Worm (Caenorhabditis elegans): Measurements from ENCODE around the gene C09H5.7.

The C09H5.7 gene

ce11 chrV:8039085-8039525 is 45.9 kb downstream of the C09H5.7 start (continued):
- TF ChIP-seq nhr-25 (tag; optimal IDR thresholded peaks at IDR 0.05; ENCODE audit: borderline replicate concordance, insufficient read depth) = peak; percentile 85
- TF ChIP-seq mxl-2 (GFP tag; conservative IDR thresholded peaks at IDR 0.05) = no peak
- TF ChIP-seq F37D6.2 (tag; optimal IDR thresholded peaks at IDR 0.05) = no peak
- no peak for TF ChIP-seq Y75B8A.6 (GFP tag; IDR thresholded peaks at IDR 0.05)
- TF ChIP-seq daf-16 (GFP tag; optimal IDR thresholded peaks at IDR 0.05) = no peak
- no peak for TF ChIP-seq daf-16 (tag; optimal IDR thresholded peaks at IDR 0.05)
- TF ChIP-seq nhr-10 (tag; optimal IDR thresholded peaks at IDR 0.05) = no peak
- TF ChIP-seq dpl-1 (GFP tag; optimal IDR thresholded peaks at IDR 0.05) = no peak
- no peak for TF ChIP-seq mdl-1 (tag; optimal IDR thresholded peaks at IDR 0.05)
- TF ChIP-seq nhr-41 (GFP tag; IDR thresholded peaks at IDR 0.05) = no peak

ce11 chrV:8035947-8036346 is 49.1 kb downstream of the C09H5.7 start, which contains the start of gene ZC513.14:
Gene ZC513.14 (minus strand): TSS chrV:8036047.
- TF ChIP-seq gei-8 (GFP tag; optimal IDR thresholded peaks at IDR 0.05) (no peak), unc-62 (GFP tag; optimal IDR thresholded peaks at IDR 0.05 in 1 of 2) (no peak), unc-62 (tag; optimal IDR thresholded peaks at IDR 0.05) (no peak), Y5F2A.4 (GFP tag; optimal IDR thresholded peaks at IDR 0.05) (no peak), F26F4.8 (GFP tag; conservative IDR thresholded peaks at IDR 0.05) (no peak), ZK337.2 (GFP tag; IDR thresholded peaks at IDR 0.05) (no peak), rbr-2 (tag; optimal IDR thresholded peaks at IDR 0.05) (no peak), lin-29 (GFP tag; IDR thresholded peaks at IDR 0.05) (no peak), nhr-10 (tag; optimal IDR thresholded peaks at IDR 0.05) (no peak), ceh-28 (tag; optimal IDR thresholded peaks at IDR 0.05) (no peak), lin-15B (tag; optimal IDR thresholded peaks at IDR 0.05) (no peak), zfp-2 (tag; optimal IDR thresholded peaks at IDR 0.05) (no peak), nhr-6 (tag; optimal IDR thresholded peaks at IDR 0.05) (no peak)

- no peak for TF ChIP-seq ceh-28 (tag; optimal IDR thresholded peaks at IDR 0.05)
- TF ChIP-seq aha-1 (tag) = no peak
- TF ChIP-seq vab-7 (GFP tag; IDR thresholded peaks at IDR 0.05) = no peak
- TF ChIP-seq spr-1 (tag; optimal IDR thresholded peaks at IDR 0.05) = no peak
- no peak for TF ChIP-seq ceh-44 (GFP tag; IDR thresholded peaks at IDR 0.05)
- no peak for TF ChIP-seq Y75B8A.6 (GFP tag; IDR thresholded peaks at IDR 0.05)
- no peak for TF ChIP-seq F10B5.3 (tag; optimal IDR thresholded peaks at IDR 0.05)
- TF ChIP-seq F49E8.2 (tag; optimal IDR thresholded peaks at IDR 0.05; ENCODE audit: borderline replicate concordance) = no peak
- no peak for TF ChIP-seq Y5F2A.4 (GFP tag; optimal IDR thresholded peaks at IDR 0.05)
- TF ChIP-seq snpc-1.2 (GFP tag; IDR thresholded peaks at IDR 0.05) = no peak
- TF ChIP-seq R02D3.7 (tag; optimal IDR thresholded peaks at IDR 0.05) = no peak
- no peak for TF ChIP-seq mxl-2 (GFP tag; conservative IDR thresholded peaks at IDR 0.05)
- TF ChIP-seq daf-8 (GFP tag; IDR thresholded peaks at IDR 0.05) = no peak
- TF ChIP-seq nhr-111 (GFP tag; optimal IDR thresholded peaks at IDR 0.05) = no peak
- no peak for TF ChIP-seq daf-19 (GFP tag; conservative IDR thresholded peaks at IDR 0.05)
These were observed 50.2 kb downstream of the C09H5.7 start, which contains the start of gene algn-12 for ce11 chrV:8034811-8035210. Gene algn-12 (plus strand): TSS chrV:8035111.
